Worm (Caenorhabditis elegans) whole organism, L4 larva: ENCODE results near the gene Y76B12C.6.

Experiments
- aha-1 ChIP-seq: fragments of 150-350 bp; peaks from one replicate; lab custom pipeline; 2014; ENCODE audit warnings: missing biosample characterization, missing genetic modification characterization
- dve-1 ChIP-seq: sonication (generic microtip); optimal IDR thresholded peaks from 2 replicates; lab custom pipeline; 2017; ENCODE audit warnings: antibody characterized with exemption, mild to moderate bottlenecking, missing genetic modification characterization, missing compliant biosample characterization; ENCODE audit not compliant: insufficient read depth
- fkh-10 ChIP-seq: fragments of 150-350 bp; optimal IDR thresholded peaks from 2 replicates; lab custom pipeline; 2014; ENCODE audit warnings: missing biosample characterization, missing genetic modification reagents, missing genetic modification characterization
- fos-1 ChIP-seq: fragments of 150-350 bp; optimal IDR thresholded peaks from 2 replicates; lab custom pipeline; 2014; ENCODE audit warnings: missing biosample characterization, missing genetic modification characterization
- lir-3 ChIP-seq: sonication (generic microtip); optimal IDR thresholded peaks from 2 replicates; lab custom pipeline; 2016; ENCODE audit warnings: mild to moderate bottlenecking, missing genetic modification characterization, missing compliant biosample characterization
- nhr-76 ChIP-seq: fragments of 150-350 bp; optimal IDR thresholded peaks from 2 replicates; lab custom pipeline; 2014; ENCODE audit warnings: missing biosample characterization, missing genetic modification characterization
- pha-4 ChIP-seq, 2 experiments: fragments of 150-350 bp in 1 of 2; fragments of 200-800 bp in 1 of 2; sonication (Bioruptor generic) in 1 of 2; IDR thresholded peaks in 1 of 2; optimal IDR thresholded peaks in 1 of 2; 2 replicates each; pipeline versions ENCODE4 v1.3.6 to Lab custom; 2014 to 2022; ENCODE audit warnings: missing genetic modification characterization in 2 of 2, missing genetic modification reagents in 2 of 2, missing biosample characterization in 1 of 2, missing compliant biosample characterization in 1 of 2
- tra-1 ChIP-seq: fragments of 200-800 bp; sonication (Bioruptor generic); IDR thresholded peaks from 2 replicates; pipeline ENCODE4 v1.3.6; 2022; ENCODE audit warnings: missing genetic modification reagents, missing genetic modification characterization, missing compliant biosample characterization
- unc-62 ChIP-seq, 3 experiments: fragments of 150-350 bp in 1 of 3; sonication (generic microtip); optimal IDR thresholded peaks in 2 of 3; peaks in 1 of 3; 1 replicate in 1 of 3; 2 replicates in 2 of 3; lab custom pipeline; 2014 to 2017; ENCODE audit warnings: missing biosample characterization in 3 of 3, missing genetic modification characterization in 3 of 3, missing genetic modification reagents in 3 of 3, missing genotype in 1 of 3

- TF ChIP-seq aha-1, result peak; percentile 41
- no peak for TF ChIP-seq fkh-10 (GFP tag; lab: Kevin White, UChicago)
- TF ChIP-seq unc-62 (GFP tag; optimal IDR thresholded peaks at IDR 0.05 in 1 of 2; lab: Kevin White, UChicago), result no peak
- no peak for TF ChIP-seq unc-62 (tag; optimal IDR thresholded peaks at IDR 0.05; lab: Kevin White, UChicago)
- no peak for TF ChIP-seq pha-4 (GFP tag; IDR thresholded peaks at IDR 0.05; lab: Robert Waterston, UW)
- no peak for TF ChIP-seq pha-4 (tag; optimal IDR thresholded peaks at IDR 0.05; lab: Kevin White, UChicago)
- no peak for TF ChIP-seq fos-1 (tag; lab: Kevin White, UChicago)
- TF ChIP-seq nhr-76 (tag; lab: Kevin White, UChicago), result no peak
- no peak for TF ChIP-seq dve-1
- TF ChIP-seq lir-3, result no peak
- TF ChIP-seq tra-1 (GFP tag; lab: Robert Waterston, UW), result no peak
Observed at ce11 chrIV:1963247-1963646, 17.9 kb upstream of the Y76B12C.6 start, which contains the start of gene ulp-3.
